Worm (Caenorhabditis elegans): ENCODE data around the gene ubxn-3.

Gene ubxn-3

ce11 chrII:255124-255523 is 34.7 kb upstream of the ubxn-3 start (continued):
- TF ChIP-seq akir-1 (GFP tag; optimal IDR thresholded peaks at IDR 0.05) (peak; percentile 18), madf-10 (tag; optimal IDR thresholded peaks at IDR 0.05) (peak; percentile 80), mel-28 (tag; optimal IDR thresholded peaks at IDR 0.05; ENCODE audit: borderline replicate concordance) (peak; percentile 70), ekl-4 (GFP tag; IDR thresholded peaks at IDR 0.05) (peak; percentile 88), lsy-27 (tag; optimal IDR thresholded peaks at IDR 0.05; ENCODE audit: borderline replicate concordance, insufficient read depth) (peak; percentile 66), ama-1 (optimal IDR thresholded peaks at IDR 0.05) (no peak), ama-1 (GFP tag; optimal IDR thresholded peaks at IDR 0.05) (peak; percentile 7 to 67), dox-1 (GFP tag; IDR thresholded peaks at IDR 0.05) (peak; percentile 97), tlf-1 (GFP tag; optimal IDR thresholded peaks at IDR 0.05) (peak; percentile 90), xnd-1 (tag; optimal IDR thresholded peaks at IDR 0.05) (peak; percentile 14), F23B12.7 (tag; optimal IDR thresholded peaks at IDR 0.05; ENCODE audit: insufficient read depth) (peak; percentile 77), tbp1 (GFP tag; optimal IDR thresholded peaks at IDR 0.05) (peak; percentile 69), chd-7 (tag; optimal IDR thresholded peaks at IDR 0.05) (peak; percentile 30), madf-3 (GFP tag; IDR thresholded peaks at IDR 0.05) (peak; percentile 41; the same call in 1 of the 2 replicates), rpc-1 (optimal IDR thresholded peaks at IDR 0.05) (peak; percentile 51), rpc-1 (tag; optimal IDR thresholded peaks at IDR 0.05) (no peak), bed-1 (GFP tag; IDR thresholded peaks at IDR 0.05) (no peak), rec-8 (tag; optimal IDR thresholded peaks at IDR 0.05) (peak in 1 of 2 experiments; percentile 72), Y67H2A.10 (GFP tag; conservative IDR thresholded peaks at IDR 0.05) (peak; percentile 75), F57C9.4 (tag; optimal IDR thresholded peaks at IDR 0.05) (no peak), cebp-2 (GFP tag; IDR thresholded peaks at IDR 0.05) (0 out of 2 replicates have a peak, but pooled peaks have one; percentile 35), ztf-18 (tag; optimal IDR thresholded peaks at IDR 0.05) (peak; percentile 83), Y56A3A.18 (GFP tag; IDR thresholded peaks at IDR 0.05) (peak; percentile 53; the same call in 1 of the 2 replicates), dpl-1 (GFP tag; optimal IDR thresholded peaks at IDR 0.05) (peak; percentile 79), nhr-80 (tag; optimal IDR thresholded peaks at IDR 0.05) (peak; percentile 70), tbx-9 (tag; optimal IDR thresholded peaks at IDR 0.05; ENCODE audit: borderline replicate concordance) (no peak), pha-4 (tag; optimal IDR thresholded peaks at IDR 0.05) (peak; percentile 65), snpc-4 (GFP tag; optimal IDR thresholded peaks at IDR 0.05) (peak; percentile 14), snpc-4 (tag; optimal IDR thresholded peaks at IDR 0.05) (peak in 2 of 4 experiments; percentile 57 to 86), F55B11.4 (tag; optimal IDR thresholded peaks at IDR 0.05; ENCODE audit: borderline replicate concordance, insufficient read depth) (no peak), B0035.1 (tag; optimal IDR thresholded peaks at IDR 0.05) (peak; percentile 17), T07F8.4 (tag; optimal IDR thresholded peaks at IDR 0.05) (peak; percentile 29), die-1 (tag; optimal IDR thresholded peaks at IDR 0.05) (peak; percentile 23), cebp-1 (GFP tag; IDR thresholded peaks at IDR 0.05) (peak; percentile 59; the same call in 1 of the 2 replicates), cebp-1 (tag; optimal IDR thresholded peaks at IDR 0.05) (no peak), F49E8.2 (tag; optimal IDR thresholded peaks at IDR 0.05; ENCODE audit: insufficient read depth) (peak; percentile 87), F10E7.11 (tag; optimal IDR thresholded peaks at IDR 0.05) (no peak), B0019.2 (GFP tag; conservative IDR thresholded peaks at IDR 0.05) (peak; percentile 69), ztf-6 (GFP tag; IDR thresholded peaks at IDR 0.05) (0 out of 2 replicates have a peak, but pooled peaks have one; percentile 30), lsl-1 (GFP tag; optimal IDR thresholded peaks at IDR 0.05) (peak; percentile 71), Y53F4B.3 (GFP tag; IDR thresholded peaks at IDR 0.05) (peak; percentile 63; the same call in 1 of the 2 replicates), lin-40 (tag; optimal IDR thresholded peaks at IDR 0.05) (peak; percentile 94)

All from whole organism, young adult.